Worm (Caenorhabditis elegans): Measurements from ENCODE around the gene daf-12.
A peak's percentile ranks its signal among the peaks of the same experiment; 100 is the strongest.

daf-12 gene

DNA sequence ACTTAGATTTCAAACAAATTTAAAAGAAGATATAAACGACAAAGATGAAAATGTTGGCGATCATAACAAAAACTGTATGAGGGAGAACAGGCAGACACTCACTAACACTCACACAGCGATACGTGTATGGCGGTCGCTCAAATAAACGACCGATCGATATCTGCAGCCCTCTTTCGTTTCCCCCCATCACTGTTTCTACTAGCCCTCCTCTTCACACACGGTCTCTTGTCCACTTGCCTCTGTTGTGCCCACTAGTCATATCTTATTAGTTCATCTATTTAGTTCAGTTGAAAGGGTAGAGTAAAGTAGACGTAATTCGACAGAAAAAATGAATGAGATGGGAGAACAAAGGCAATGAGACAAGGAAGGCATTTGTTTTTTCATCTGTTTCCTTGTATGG, 41.8 kb downstream of the daf-12 start (continued):
- TF ChIP-seq unc-39 (tag; optimal IDR thresholded peaks at IDR 0.05): no peak
- no peak for TF ChIP-seq lin-39 (tag; optimal IDR thresholded peaks at IDR 0.05)
- TF ChIP-seq nhr-25 (tag; optimal IDR thresholded peaks at IDR 0.05): peak; percentile 36
- TF ChIP-seq mbf-1 (tag; optimal IDR thresholded peaks at IDR 0.05): no peak
- no peak for TF ChIP-seq Y55F3AM.14 (GFP tag; optimal IDR thresholded peaks at IDR 0.05)
- peak; percentile 52 for TF ChIP-seq fos-1 (tag; optimal IDR thresholded peaks at IDR 0.05)
- TF ChIP-seq unc-55 (GFP tag; optimal IDR thresholded peaks at IDR 0.05): no peak
- no peak for TF ChIP-seq nhr-237 (tag; optimal IDR thresholded peaks at IDR 0.05)
- TF ChIP-seq ztf-1 (GFP tag; conservative IDR thresholded peaks at IDR 0.05): no peak
- TF ChIP-seq nhr-6 (tag; optimal IDR thresholded peaks at IDR 0.05): no peak
- no peak for TF ChIP-seq mab-5 (tag; optimal IDR thresholded peaks at IDR 0.05)
- TF ChIP-seq ztf-4 (tag; optimal IDR thresholded peaks at IDR 0.05): peak; percentile 11
- TF ChIP-seq nhr-11 (tag; optimal IDR thresholded peaks at IDR 0.05): no peak

DNA sequence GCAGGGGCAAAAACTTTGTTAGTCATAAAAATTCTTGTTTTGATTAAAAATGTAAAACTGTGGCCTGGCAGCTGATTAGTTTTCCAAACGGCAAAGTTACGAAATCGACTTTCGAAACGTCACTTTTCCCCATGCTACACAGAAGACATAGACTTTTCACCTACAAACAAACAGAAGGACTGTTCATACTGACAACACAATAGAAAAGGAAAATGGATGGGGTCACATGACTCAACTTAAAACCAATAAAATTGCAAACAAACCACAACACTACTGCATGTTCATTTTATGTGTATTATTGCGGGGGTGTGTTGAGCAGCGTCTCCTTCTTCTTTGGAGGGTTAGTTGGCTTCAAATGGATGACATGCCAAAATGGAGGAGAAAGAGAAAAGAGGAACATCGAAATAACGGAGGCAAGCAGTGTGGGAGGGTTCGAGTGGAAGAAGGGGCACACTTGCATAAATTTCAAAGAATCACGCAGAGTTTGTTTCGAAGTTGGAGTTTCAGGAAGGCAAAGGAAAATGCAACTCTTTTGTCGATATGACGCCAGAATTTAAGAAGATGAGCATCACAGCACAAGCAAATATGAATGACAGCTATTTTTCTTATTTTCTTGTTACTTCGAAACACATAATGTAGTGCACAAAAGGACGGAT, 42.5 kb downstream of the daf-12 start:
- TF ChIP-seq nhr-25 (tag; optimal IDR thresholded peaks at IDR 0.05) (peak; percentile 68), nhr-10 (tag; optimal IDR thresholded peaks at IDR 0.05) (no peak), mdl-1 (tag; optimal IDR thresholded peaks at IDR 0.05) (peak in 1 of 2 experiments; percentile 23), elt-1 (tag; optimal IDR thresholded peaks at IDR 0.05) (no peak), nhr-6 (tag; optimal IDR thresholded peaks at IDR 0.05) (peak; percentile 75), nhr-11 (tag; optimal IDR thresholded peaks at IDR 0.05) (no peak), gmeb-1 (tag; optimal IDR thresholded peaks at IDR 0.05) (no peak), mbf-1 (tag; optimal IDR thresholded peaks at IDR 0.05) (no peak), elt-3 (tag; optimal IDR thresholded peaks at IDR 0.05) (no peak), skn-1 (tag; optimal IDR thresholded peaks at IDR 0.05) (no peak), blmp-1 (tag; optimal IDR thresholded peaks at IDR 0.05; ENCODE audit: insufficient read depth) (peak; percentile 54), lin-13 (GFP tag; optimal IDR thresholded peaks at IDR 0.05) (peak; percentile 23), ztf-1 (GFP tag; conservative IDR thresholded peaks at IDR 0.05) (no peak), nhr-21 (tag; optimal IDR thresholded peaks at IDR 0.05) (peak; percentile 1), nhr-23 (tag; optimal IDR thresholded peaks at IDR 0.05) (no peak), lin-11 (tag; optimal IDR thresholded peaks at IDR 0.05) (no peak), dmd-4 (tag; optimal IDR thresholded peaks at IDR 0.05) (no peak), mab-5 (tag; optimal IDR thresholded peaks at IDR 0.05) (peak; percentile 49), alr-1 (tag; optimal IDR thresholded peaks at IDR 0.05) (no peak), C34F6.9 (tag; optimal IDR thresholded peaks at IDR 0.05) (peak; percentile 68), nhr-237 (tag; optimal IDR thresholded peaks at IDR 0.05) (no peak), unc-62 (GFP tag; optimal IDR thresholded peaks at IDR 0.05) (no peak), sem-4 (tag; optimal IDR thresholded peaks at IDR 0.05) (peak; percentile 12), F13H6.1 (tag; optimal IDR thresholded peaks at IDR 0.05) (peak; percentile 34), peb-1 (tag; optimal IDR thresholded peaks at IDR 0.05) (no peak), lsy-2 (tag; optimal IDR thresholded peaks at IDR 0.05) (peak in 1 of 2 experiments; percentile 27), Y55F3AM.14 (GFP tag; optimal IDR thresholded peaks at IDR 0.05) (no peak), unc-55 (GFP tag; optimal IDR thresholded peaks at IDR 0.05) (peak; percentile 9), unc-39 (tag; optimal IDR thresholded peaks at IDR 0.05) (no peak), lin-39 (tag; optimal IDR thresholded peaks at IDR 0.05) (no peak), crh-2 (tag; optimal IDR thresholded peaks at IDR 0.05) (peak; percentile 69), ama-1 (optimal IDR thresholded peaks at IDR 0.05) (peak; percentile 66), nhr-12 (tag; optimal IDR thresholded peaks at IDR 0.05) (no peak), zag-1 (tag; optimal IDR thresholded peaks at IDR 0.05) (peak; percentile 19), ZK546.5 (tag; optimal IDR thresholded peaks at IDR 0.05) (no peak), aly-2 (tag; optimal IDR thresholded peaks at IDR 0.05) (no peak), ztf-11 (tag; optimal IDR thresholded peaks at IDR 0.05) (no peak), sma-9 (GFP tag; optimal IDR thresholded peaks at IDR 0.05) (peak; percentile 58), sma-9 (tag; optimal IDR thresholded peaks at IDR 0.05) (no peak), fos-1 (tag; optimal IDR thresholded peaks at IDR 0.05) (peak; percentile 18), nhr-77 (tag; optimal IDR thresholded peaks at IDR 0.05) (no peak), R02D3.7 (tag; optimal IDR thresholded peaks at IDR 0.05) (no peak), ceh-82 (tag; optimal IDR thresholded peaks at IDR 0.05) (no peak), ceh-16 (tag; optimal IDR thresholded peaks at IDR 0.05) (no peak), nhr-129 (tag; optimal IDR thresholded peaks at IDR 0.05) (peak; percentile 80), snpc-4 (tag; optimal IDR thresholded peaks at IDR 0.05) (no peak), sma-3 (GFP tag; optimal IDR thresholded peaks at IDR 0.05) (peak; percentile 26), egl-27 (tag; optimal IDR thresholded peaks at IDR 0.05) (peak; percentile 40), ztf-4 (tag; optimal IDR thresholded peaks at IDR 0.05) (no peak)
